Fruit fly (Drosophila melanogaster) whole organism, prepupa: ENCODE results near the gene Uba5.
A peak's percentile ranks its signal among the peaks of the same experiment; 100 is the strongest.

Source experiments
- Blimp-1 ChIP-seq: fragments of 200-800 bp; sonication (Bioruptor generic); optimal IDR thresholded peaks from 3 replicates; lab custom pipeline; 2017; ENCODE audit warnings: missing biosample characterization, missing genetic modification characterization, mild to moderate bottlenecking, moderate library complexity, missing genetic modification reagents
- CG34406 ChIP-seq: fragments of 200-800 bp; sonication (Bioruptor generic); optimal IDR thresholded peaks from 3 replicates; lab custom pipeline; 2016; ENCODE audit warnings: missing biosample characterization, missing genetic modification characterization
- CG8119 ChIP-seq: fragments of 200-800 bp; sonication (Bioruptor generic); IDR thresholded peaks from 3 replicates; pipeline ENCODE4 v1.3.6; 2022; ENCODE audit warnings: missing biosample characterization, missing genetic modification characterization
- CG9139 ChIP-seq: fragments of 200-800 bp; sonication (Bioruptor generic); optimal IDR thresholded peaks from 3 replicates; lab custom pipeline; 2017; ENCODE audit warnings: missing biosample characterization, mild to moderate bottlenecking, missing genetic modification characterization
- Lpt ChIP-seq: fragments of 200-800 bp; sonication (Bioruptor generic); optimal IDR thresholded peaks from 3 replicates; lab custom pipeline; 2016; ENCODE audit warnings: missing biosample characterization, missing genetic modification characterization
- Sox15 ChIP-seq: fragments of 200-800 bp; sonication (Bioruptor generic); optimal IDR thresholded peaks from 3 replicates; lab custom pipeline; 2016; ENCODE audit warnings: missing biosample characterization, missing genetic modification characterization
- topi ChIP-seq: fragments of 200-800 bp; sonication (Bioruptor generic); optimal IDR thresholded peaks from 3 replicates; lab custom pipeline; 2016; ENCODE audit warnings: missing biosample characterization, missing genetic modification characterization

- TF ChIP-seq CG34406 (GFP tag; lab: Kevin White, UChicago) (peak; percentile 72), CG8119 (peak; percentile 79; the same call in 2 of the 3 replicates), topi (GFP tag; lab: Kevin White, UChicago) (peak; percentile 80), Blimp-1 (GFP tag; lab: Kevin White, UChicago) (peak; percentile 26), CG9139 (GFP tag; lab: Kevin White, UChicago) (peak; percentile 21), Lpt (GFP tag; lab: Kevin White, UChicago) (peak; percentile 64), Sox15 (GFP tag; lab: Kevin White, UChicago) (peak; percentile 75)
Observed at dm6 chrX:11446792-11447405, 36.4 kb upstream of the Uba5 start.
